Worm (Caenorhabditis elegans): Measurements from ENCODE around the gene alkb-7.

alkb-7 gene

DNA sequence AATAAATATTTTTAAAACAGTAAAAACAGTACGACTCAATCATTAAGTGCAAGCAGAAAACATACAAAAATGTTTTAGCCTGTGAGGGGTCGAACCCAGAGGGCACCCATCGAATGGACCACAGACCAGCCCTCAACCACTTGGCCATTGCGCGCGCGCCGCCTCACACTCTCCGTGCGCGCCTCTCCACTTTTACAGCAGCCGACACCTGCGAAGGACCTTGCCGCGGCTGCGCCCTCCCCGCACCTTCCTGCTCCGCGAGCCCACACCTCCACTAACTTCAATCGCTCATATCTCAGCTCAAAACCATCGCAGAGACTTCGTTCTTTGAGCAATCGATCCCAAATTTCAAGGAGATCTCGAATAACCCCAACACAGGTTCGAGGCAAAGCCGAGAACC is 9.6 kb downstream of the alkb-7 start:
- TF ChIP-seq ceh-34 (tag; optimal IDR thresholded peaks at IDR 0.05) (peak; percentile 22), nfya-1 (tag; optimal IDR thresholded peaks at IDR 0.05) (peak; percentile 16), C08G9.2 (tag; optimal IDR thresholded peaks at IDR 0.05) (peak; percentile 40), rnt-1 (tag; optimal IDR thresholded peaks at IDR 0.05) (peak; percentile 45), ceh-18 (tag; optimal IDR thresholded peaks at IDR 0.05) (peak; percentile 5), tbx-2 (tag; optimal IDR thresholded peaks at IDR 0.05) (peak; percentile 51), hlh-6 (tag; optimal IDR thresholded peaks at IDR 0.05) (peak; percentile 33), hlh-30 (tag; optimal IDR thresholded peaks at IDR 0.05; ENCODE audit: insufficient read depth) (peak; percentile 6), ref-2 (tag; optimal IDR thresholded peaks at IDR 0.05) (peak; percentile 32), ceh-31 (tag; optimal IDR thresholded peaks at IDR 0.05) (peak; percentile 57), pros-1 (tag; optimal IDR thresholded peaks at IDR 0.05) (peak; percentile 68)

DNA sequence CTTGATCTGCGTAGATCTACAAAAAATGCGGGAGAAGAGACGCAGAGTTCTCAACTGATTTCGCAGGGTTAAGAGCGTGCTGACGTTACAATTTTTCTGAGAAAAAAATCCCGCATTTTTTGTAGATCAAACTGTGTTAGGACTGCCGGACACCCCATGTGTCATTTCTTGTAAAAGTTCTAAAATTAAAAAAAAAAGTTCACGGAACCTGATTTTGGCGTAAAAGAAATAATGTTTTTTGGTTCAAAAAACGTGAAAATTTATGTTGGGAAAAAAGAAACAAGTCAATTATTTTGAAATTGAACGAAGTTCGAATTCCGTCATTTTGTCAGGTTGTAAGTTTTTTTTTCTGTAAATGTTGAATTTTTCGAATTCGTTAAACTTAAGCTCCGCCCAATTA is 11.6 kb downstream of the alkb-7 start, which contains the start of gene Y46G5A.34:
Gene Y46G5A.34, plus strand, starts transcription at position 301 of the 400 bp plus-strand sequence.
- TF ChIP-seq K09A11.1 (tag; optimal IDR thresholded peaks at IDR 0.05; ENCODE audit: insufficient read depth) (no peak), pha-4 (tag; optimal IDR thresholded peaks at IDR 0.05) (no peak), ceh-18 (tag; optimal IDR thresholded peaks at IDR 0.05) (no peak), dve-1 (tag; optimal IDR thresholded peaks at IDR 0.05) (no peak), hlh-8 (tag; optimal IDR thresholded peaks at IDR 0.05) (no peak), ceh-14 (tag; optimal IDR thresholded peaks at IDR 0.05) (no peak), pax-1 (tag; optimal IDR thresholded peaks at IDR 0.05) (no peak)

DNA sequence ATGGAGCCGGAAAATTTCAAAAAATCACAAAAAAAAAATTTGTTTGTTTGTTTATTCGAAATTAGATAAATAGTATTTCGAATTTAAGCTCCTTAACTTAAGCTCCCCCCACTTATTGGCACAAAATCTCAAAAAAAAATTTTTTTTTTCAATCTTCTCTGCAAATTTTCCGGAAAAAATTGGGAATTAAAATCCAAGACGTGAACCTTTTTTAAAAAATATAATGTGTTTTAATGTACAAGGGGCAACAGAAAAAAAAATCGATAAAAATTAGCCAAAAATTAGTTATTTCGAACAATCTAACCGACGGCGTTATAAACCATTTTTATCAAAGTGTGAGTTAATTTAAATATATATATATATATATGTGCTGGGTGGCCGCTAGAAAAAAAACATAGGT is 13.6 kb downstream of the alkb-7 start, which contains the start of gene Y46G5A.14:
Gene Y46G5A.14, plus strand, starts transcription at position 301 of the 400 bp plus-strand sequence.
- no peak for TF ChIP-seq ama-1 (optimal IDR thresholded peaks at IDR 0.05)
- TF ChIP-seq che-1 (tag; optimal IDR thresholded peaks at IDR 0.05): no peak
- no peak for TF ChIP-seq fkh-6 (tag; optimal IDR thresholded peaks at IDR 0.05)
- TF ChIP-seq ref-2 (tag; optimal IDR thresholded peaks at IDR 0.05): no peak
- no peak for TF ChIP-seq C08G9.2 (tag; optimal IDR thresholded peaks at IDR 0.05)
- TF ChIP-seq T23F11.4 (GFP tag; optimal IDR thresholded peaks at IDR 0.05): no peak
- TF ChIP-seq odd-2 (tag; optimal IDR thresholded peaks at IDR 0.05): no peak
- TF ChIP-seq rnt-1 (tag; optimal IDR thresholded peaks at IDR 0.05): no peak
- no peak for TF ChIP-seq gmeb-2 (tag; optimal IDR thresholded peaks at IDR 0.05)
- TF ChIP-seq hlh-6 (tag; optimal IDR thresholded peaks at IDR 0.05): no peak
- no peak for TF ChIP-seq ttx-3 (tag; optimal IDR thresholded peaks at IDR 0.05)

- TF ChIP-seq unc-3 (GFP tag; conservative IDR thresholded peaks at IDR 0.05): no peak
- TF ChIP-seq unc-3 (tag; optimal IDR thresholded peaks at IDR 0.05): no peak
- no peak for TF ChIP-seq ceh-48 (tag; optimal IDR thresholded peaks at IDR 0.05)
- no peak for TF ChIP-seq ceh-14 (tag; optimal IDR thresholded peaks at IDR 0.05)
- no peak for TF ChIP-seq ttx-3 (tag; optimal IDR thresholded peaks at IDR 0.05)
- TF ChIP-seq ceh-24 (tag; optimal IDR thresholded peaks at IDR 0.05): no peak
Observed at ce11 chrII:12769947-12770346, 18.0 kb downstream of the alkb-7 start.

ce11 chrII:12768167-12768712 is 19.7 kb downstream of the alkb-7 start, which contains the start of the genes vps-2 and tiar-2:
TSS of gene vps-2 (minus strand) at chrII:12768217.
TSS of gene tiar-2 (plus strand) at chrII:12768686.
- peak; percentile 13 for TF ChIP-seq elt-2 (tag; optimal IDR thresholded peaks at IDR 0.05)
- no peak for TF ChIP-seq pha-4 (tag; optimal IDR thresholded peaks at IDR 0.05)
- TF ChIP-seq ceh-48 (tag; optimal IDR thresholded peaks at IDR 0.05): peak; percentile 59
- TF ChIP-seq unc-42 (tag; optimal IDR thresholded peaks at IDR 0.05): peak; percentile 73

ce11 chrII:12767258-12767824 is 20.6 kb downstream of the alkb-7 start:
- TF ChIP-seq hlh-6 (tag; optimal IDR thresholded peaks at IDR 0.05) (peak; percentile 70), ceh-45 (GFP tag; IDR thresholded peaks at IDR 0.05) (no peak)

All from whole organism, late embryonic.